Fruit fly (Drosophila melanogaster): ENCODE measurements around the gene CG10375.

The CG10375 gene

dm6 chr3R:23725711-23726349 lies 41.7 kb upstream of the CG10375 start (continued):
- TF ChIP-seq CG3163 (GFP tag; optimal IDR thresholded peaks at IDR 0.05) (no peak), exex (tag; optimal IDR thresholded peaks at IDR 0.05) (no peak), abd-A (tag; optimal IDR thresholded peaks at IDR 0.05) (peak; percentile 71), chn (GFP tag; optimal IDR thresholded peaks at IDR 0.05) (no peak), CG18011 (GFP tag; optimal IDR thresholded peaks at IDR 0.05) (no peak), unc-4 (GFP tag; IDR thresholded peaks at IDR 0.05; ENCODE audit: partially characterized antibody) (no peak), Nf-YC (tag; optimal IDR thresholded peaks at IDR 0.05) (peak; percentile 14), Ssrp (tag; optimal IDR thresholded peaks at IDR 0.05) (no peak), CG10543 (GFP tag; optimal IDR thresholded peaks at IDR 0.05) (peak; percentile 86), CG11247 (GFP tag; IDR thresholded peaks at IDR 0.05) (no peak; the same call in 1 of the 2 replicates), CG10462 (GFP tag; optimal IDR thresholded peaks at IDR 0.05) (no peak), lov (optimal IDR thresholded peaks at IDR 0.05) (no peak), lov (GFP tag; IDR thresholded peaks at IDR 0.05) (no peak), Doc3 (GFP tag; IDR thresholded peaks at IDR 0.05; ENCODE audit: partially characterized antibody) (no peak), mirr (GFP tag; optimal IDR thresholded peaks at IDR 0.05) (peak; percentile 63), pzg (GFP tag; optimal IDR thresholded peaks at IDR 0.05) (no peak), CG8089 (GFP tag; optimal IDR thresholded peaks at IDR 0.05) (no peak), CG10366 (GFP tag; IDR thresholded peaks at IDR 0.05) (no peak), fd96Cb (tag; optimal IDR thresholded peaks at IDR 0.05) (no peak), YL-1 (GFP tag; optimal IDR thresholded peaks at IDR 0.05) (no peak), pho (GFP tag; optimal IDR thresholded peaks at IDR 0.05) (peak; percentile 2), repo (GFP tag; optimal IDR thresholded peaks at IDR 0.05) (no peak), Rfx (GFP tag; IDR thresholded peaks at IDR 0.05) (0 out of 2 replicates have a peak, but pooled peaks have one; percentile 12), CG18764 (GFP tag; optimal IDR thresholded peaks at IDR 0.05) (no peak), pfk (GFP tag; optimal IDR thresholded peaks at IDR 0.05) (peak; percentile 34), CG7372 (GFP tag; IDR thresholded peaks at IDR 0.05) (peak; percentile 49; the same call in 1 of the 2 replicates), CkIIα-i1 (GFP tag; IDR thresholded peaks at IDR 0.05) (no peak), CG6683 (GFP tag; optimal IDR thresholded peaks at IDR 0.05) (no peak), B-H1 (GFP tag; IDR thresholded peaks at IDR 0.05) (no peak), CG7556 (GFP tag; optimal IDR thresholded peaks at IDR 0.05) (no peak), CG4820 (GFP tag; optimal IDR thresholded peaks at IDR 0.05) (no peak), luna (GFP tag; optimal IDR thresholded peaks at IDR 0.05) (no peak), tin (GFP tag; optimal IDR thresholded peaks at IDR 0.05) (no peak), CG9817 (tag; optimal IDR thresholded peaks at IDR 0.05) (no peak), gem (tag; optimal IDR thresholded peaks at IDR 0.05) (no peak), tio (GFP tag; optimal IDR thresholded peaks at IDR 0.05) (no peak), fd102C (GFP tag; optimal IDR thresholded peaks at IDR 0.05) (no peak), gro (GFP tag; optimal IDR thresholded peaks at IDR 0.05) (no peak), CG11398 (GFP tag; optimal IDR thresholded peaks at IDR 0.05) (no peak), oc (tag; optimal IDR thresholded peaks at IDR 0.05) (no peak), bsh (GFP tag; optimal IDR thresholded peaks at IDR 0.05) (no peak), CG16813 (GFP tag; IDR thresholded peaks at IDR 0.05; ENCODE audit: partially characterized antibody) (no peak), ac (GFP tag; optimal IDR thresholded peaks at IDR 0.05) (no peak), Mrtf (GFP tag; IDR thresholded peaks at IDR 0.05) (no peak), lbe (GFP tag; optimal IDR thresholded peaks at IDR 0.05) (peak; percentile 17), gcm (GFP tag; optimal IDR thresholded peaks at IDR 0.05) (no peak), CG43689 (GFP tag; IDR thresholded peaks at IDR 0.05) (no peak), D (optimal IDR thresholded peaks at IDR 0.05) (no peak), D (GFP tag; optimal IDR thresholded peaks at IDR 0.05) (no peak), CG3407 (GFP tag; optimal IDR thresholded peaks at IDR 0.05) (peak; percentile 10)

Measured in whole organism, embryonic.